Fruit fly (Drosophila melanogaster): ENCODE results near the gene Pli.
A peak's percentile ranks its signal among the peaks of the same experiment; 100 is the strongest.

The Pli gene

dm6 chr3R:23820290-23820689 is 69.6 kb downstream of the Pli start (continued):
- no peak for TF ChIP-seq run (tag; optimal IDR thresholded peaks at IDR 0.05)
- peak; percentile 35 for TF ChIP-seq phol (tag; optimal IDR thresholded peaks at IDR 0.05)
- TF ChIP-seq CG12236 (GFP tag; optimal IDR thresholded peaks at IDR 0.05) = no peak
- TF ChIP-seq Fer3 (tag; optimal IDR thresholded peaks at IDR 0.05) = peak; percentile 18
- no peak for TF ChIP-seq crp (GFP tag; optimal IDR thresholded peaks at IDR 0.05)
- TF ChIP-seq CG9932 (GFP tag; IDR thresholded peaks at IDR 0.05) = peak; percentile 71
- no peak for TF ChIP-seq fu2 (GFP tag; optimal IDR thresholded peaks at IDR 0.05)
- no peak for TF ChIP-seq CG15269 (tag; optimal IDR thresholded peaks at IDR 0.05)
- no peak for TF ChIP-seq CG10321 (GFP tag; IDR thresholded peaks at IDR 0.05)
- TF ChIP-seq mld (GFP tag; IDR thresholded peaks at IDR 0.05; ENCODE audit: partially characterized antibody) = no peak
- no peak for TF ChIP-seq Hr39 (optimal IDR thresholded peaks at IDR 0.05)
- no peak for TF ChIP-seq otp (GFP tag; IDR thresholded peaks at IDR 0.05)
- TF ChIP-seq ssp (GFP tag; IDR thresholded peaks at IDR 0.05) = peak; percentile 47; the same call in 1 of the 2 replicates
- TF ChIP-seq crol (GFP tag; IDR thresholded peaks at IDR 0.05) = no peak
- TF ChIP-seq CG10654 (GFP tag; optimal IDR thresholded peaks at IDR 0.05) = peak; percentile 21
- TF ChIP-seq tup (GFP tag; optimal IDR thresholded peaks at IDR 0.05) = no peak
- no peak for TF ChIP-seq CG33557 (GFP tag; optimal IDR thresholded peaks at IDR 0.05)
- no peak for TF ChIP-seq HLH3B (GFP tag; IDR thresholded peaks at IDR 0.05)
- TF ChIP-seq pfk (GFP tag; optimal IDR thresholded peaks at IDR 0.05) = no peak
- TF ChIP-seq ato (GFP tag; IDR thresholded peaks at IDR 0.05; ENCODE audit: partially characterized antibody) = no peak
- no peak for TF ChIP-seq MESR4 (GFP tag; optimal IDR thresholded peaks at IDR 0.05)
- TF ChIP-seq CG4282 (GFP tag; optimal IDR thresholded peaks at IDR 0.05) = no peak
- no peak for TF ChIP-seq CG17186 (GFP tag; optimal IDR thresholded peaks at IDR 0.05)
- no peak for TF ChIP-seq Dfd (GFP tag; optimal IDR thresholded peaks at IDR 0.05)
- TF ChIP-seq row (GFP tag; IDR thresholded peaks at IDR 0.05) = peak; percentile 77
- no peak for TF ChIP-seq Mrtf (GFP tag; IDR thresholded peaks at IDR 0.05)
- TF ChIP-seq klu (GFP tag; IDR thresholded peaks at IDR 0.05) = no peak
- no peak for TF ChIP-seq CG13775 (GFP tag; optimal IDR thresholded peaks at IDR 0.05)
- TF ChIP-seq sug (tag; optimal IDR thresholded peaks at IDR 0.05) = no peak
- no peak for TF ChIP-seq Neu2 (GFP tag; optimal IDR thresholded peaks at IDR 0.05; ENCODE audit: borderline replicate concordance)
- TF ChIP-seq CG12391 (tag; optimal IDR thresholded peaks at IDR 0.05) = peak; percentile 65
- no peak for TF ChIP-seq CG31365 (tag; optimal IDR thresholded peaks at IDR 0.05)
- TF ChIP-seq Hmx (GFP tag; optimal IDR thresholded peaks at IDR 0.05) = no peak
- no peak for TF ChIP-seq sc (optimal IDR thresholded peaks at IDR 0.05)
- TF ChIP-seq sc (GFP tag; optimal IDR thresholded peaks at IDR 0.05) = no peak
- TF ChIP-seq CG10462 (GFP tag; optimal IDR thresholded peaks at IDR 0.05) = no peak
- no peak for TF ChIP-seq Fer2 (tag; optimal IDR thresholded peaks at IDR 0.05)
- TF ChIP-seq H2.0 (GFP tag; IDR thresholded peaks at IDR 0.05) = no peak
- no peak for TF ChIP-seq Nf-YB (GFP tag; optimal IDR thresholded peaks at IDR 0.05)
- peak; percentile 8 for TF ChIP-seq CG18262 (tag; optimal IDR thresholded peaks at IDR 0.05)
- TF ChIP-seq Chrac-16 (GFP tag; optimal IDR thresholded peaks at IDR 0.05) = no peak
- TF ChIP-seq Sox100B (GFP tag; optimal IDR thresholded peaks at IDR 0.05) = no peak
- TF ChIP-seq Gsc (GFP tag; IDR thresholded peaks at IDR 0.05) = no peak
- TF ChIP-seq CG3163 (GFP tag; optimal IDR thresholded peaks at IDR 0.05) = no peak
- TF ChIP-seq toy (GFP tag; IDR thresholded peaks at IDR 0.05) = no peak
- no peak for TF ChIP-seq wor (GFP tag; IDR thresholded peaks at IDR 0.05)
- TF ChIP-seq CG6689 (GFP tag; IDR thresholded peaks at IDR 0.05) = no peak
- TF ChIP-seq gce (GFP tag; IDR thresholded peaks at IDR 0.05) = no peak
- no peak for TF ChIP-seq zen2 (GFP tag; IDR thresholded peaks at IDR 0.05; ENCODE audit: partially characterized antibody)
- TF ChIP-seq gem (tag; optimal IDR thresholded peaks at IDR 0.05) = peak; percentile 64
- TF ChIP-seq CG5245 (GFP tag; optimal IDR thresholded peaks at IDR 0.05) = no peak
- no peak for TF ChIP-seq CG4707 (GFP tag; optimal IDR thresholded peaks at IDR 0.05)
- TF ChIP-seq Meics (GFP tag; optimal IDR thresholded peaks at IDR 0.05) = peak; percentile 39

Data from whole organism, embryonic.